Fruit fly (Drosophila melanogaster) whole organism, wandering third instar larva: ENCODE measurements around the gene CG43245.

Experiments
- Abd-B ChIP-seq: fragments of >200 bp; optimal IDR thresholded peaks from 2 replicates; lab custom pipeline; 2017; ENCODE audit warnings: missing biosample characterization, missing genetic modification characterization
- GATAd ChIP-seq: sonication (Bioruptor generic); optimal IDR thresholded peaks from 2 replicates; lab custom pipeline; 2016; ENCODE audit warnings: missing biosample characterization, missing genetic modification characterization
- dsf ChIP-seq: sonication (Bioruptor generic); optimal IDR thresholded peaks from 2 replicates; lab custom pipeline; 2016; ENCODE audit warnings: missing biosample characterization, missing genetic modification characterization, borderline replicate concordance
- pan ChIP-seq: fragments of >200 bp; optimal IDR thresholded peaks from 2 replicates; lab custom pipeline; 2017
- rgr ChIP-seq: fragments of 200-800 bp; sonication (Bioruptor generic); optimal IDR thresholded peaks from 3 replicates; lab custom pipeline; 2016; ENCODE audit warnings: missing biosample characterization, mild to moderate bottlenecking, missing genetic modification characterization
- sage ChIP-seq: fragments of 200-800 bp; sonication (Bioruptor generic); optimal IDR thresholded peaks from 2 replicates; lab custom pipeline; 2016; ENCODE audit warnings: missing biosample characterization, mild to moderate bottlenecking, missing genetic modification characterization
- usp ChIP-seq: fragments of >200 bp; optimal IDR thresholded peaks from 2 replicates; lab custom pipeline; 2017; ENCODE audit warnings: missing biosample characterization, missing genetic modification characterization

dm6 chr3L:10783015-10783675, 11.4 kb downstream of the CG43245 start:
- TF ChIP-seq pan (no peak), sage (GFP tag; lab: Kevin White, UChicago) (no peak), Abd-B (GFP tag; lab: Kevin White, UChicago) (no peak), usp (no peak), rgr (no peak), GATAd (GFP tag; lab: Kevin White, UChicago) (no peak), dsf (no peak)
